Fruit fly (Drosophila melanogaster): ENCODE results near the gene tal-2A.

The tal-2A gene

dm6 chr3R:13779241-13779683 is 33.6 kb upstream of the tal-2A start, which contains the start of the genes CG42375 and CG9288 (continued):
- TF ChIP-seq CG10462 (GFP tag; optimal IDR thresholded peaks at IDR 0.05) (no peak), CG18599 (GFP tag; optimal IDR thresholded peaks at IDR 0.05) (peak; percentile 78), bowl (GFP tag; IDR thresholded peaks at IDR 0.05) (no peak), Mrtf (GFP tag; IDR thresholded peaks at IDR 0.05) (peak; percentile 41; the same call in 1 of the 3 replicates), CG9609 (GFP tag; optimal IDR thresholded peaks at IDR 0.05) (no peak), CG14860 (GFP tag; IDR thresholded peaks at IDR 0.05; ENCODE audit: partially characterized antibody) (no peak), CG6175 (GFP tag; IDR thresholded peaks at IDR 0.05) (no peak), crc (GFP tag; optimal IDR thresholded peaks at IDR 0.05) (no peak), lov (optimal IDR thresholded peaks at IDR 0.05) (no peak), lov (GFP tag; IDR thresholded peaks at IDR 0.05) (no peak), CG11560 (tag; IDR thresholded peaks at IDR 0.05) (no peak), Ptx1 (GFP tag; IDR thresholded peaks at IDR 0.05) (peak; percentile 72), CG5953 (GFP tag; IDR thresholded peaks at IDR 0.05) (no peak), usp (GFP tag; optimal IDR thresholded peaks at IDR 0.05) (no peak), Camta (GFP tag; optimal IDR thresholded peaks at IDR 0.05) (no peak), Dp (GFP tag; optimal IDR thresholded peaks at IDR 0.05) (peak; percentile 27), CG13424 (tag; optimal IDR thresholded peaks at IDR 0.05) (peak; percentile 14), seq (GFP tag; IDR thresholded peaks at IDR 0.05) (no peak), HLH4C (GFP tag; IDR thresholded peaks at IDR 0.05; ENCODE audit: partially characterized antibody) (no peak), Mad (GFP tag; optimal IDR thresholded peaks at IDR 0.05) (no peak), CG12942 (GFP tag; optimal IDR thresholded peaks at IDR 0.05) (no peak), CG9727 (GFP tag; optimal IDR thresholded peaks at IDR 0.05) (peak; percentile 81), CG2120 (GFP tag; optimal IDR thresholded peaks at IDR 0.05) (peak; percentile 55), CG6689 (GFP tag; IDR thresholded peaks at IDR 0.05) (peak; percentile 70), cas (GFP tag; IDR thresholded peaks at IDR 0.05) (no peak), kah (GFP tag; optimal IDR thresholded peaks at IDR 0.05) (peak; percentile 17), CG13894 (tag; optimal IDR thresholded peaks at IDR 0.05) (no peak), CG14965 (GFP tag; optimal IDR thresholded peaks at IDR 0.05; ENCODE audit: borderline replicate concordance) (peak; percentile 8), Dek (tag; optimal IDR thresholded peaks at IDR 0.05) (peak; percentile 18), Nf-YC (tag; optimal IDR thresholded peaks at IDR 0.05) (peak; percentile 30), Gsc (GFP tag; IDR thresholded peaks at IDR 0.05) (no peak), vvl (GFP tag; IDR thresholded peaks at IDR 0.05) (peak; percentile 68), CG10274 (GFP tag; optimal IDR thresholded peaks at IDR 0.05) (no peak), CG34422 (GFP tag; IDR thresholded peaks at IDR 0.05) (peak; percentile 70), CG12744 (GFP tag; optimal IDR thresholded peaks at IDR 0.05) (no peak), CG7839 (tag; optimal IDR thresholded peaks at IDR 0.05) (peak; percentile 85), CG10366 (GFP tag; IDR thresholded peaks at IDR 0.05) (no peak), zfh2 (GFP tag; optimal IDR thresholded peaks at IDR 0.05) (peak; percentile 5), CG2678 (tag; optimal IDR thresholded peaks at IDR 0.05) (peak; percentile 67), fd102C (GFP tag; optimal IDR thresholded peaks at IDR 0.05) (no peak), eyg (GFP tag; optimal IDR thresholded peaks at IDR 0.05) (peak; percentile 46), CG1832 (GFP tag; optimal IDR thresholded peaks at IDR 0.05) (no peak), ATbp (GFP tag; optimal IDR thresholded peaks at IDR 0.05) (peak; percentile 60), CG31365 (tag; optimal IDR thresholded peaks at IDR 0.05) (no peak), sqz (GFP tag; optimal IDR thresholded peaks at IDR 0.05) (no peak), C15 (GFP tag; IDR thresholded peaks at IDR 0.05) (no peak), CG11085 (GFP tag; IDR thresholded peaks at IDR 0.05) (peak; percentile 38; the same call in 1 of the 2 replicates), CG8478 (optimal IDR thresholded peaks at IDR 0.05) (no peak), Hr39 (optimal IDR thresholded peaks at IDR 0.05) (no peak), CoRest (tag; optimal IDR thresholded peaks at IDR 0.05) (no peak), Hr51 (GFP tag; optimal IDR thresholded peaks at IDR 0.05) (no peak), Doc2 (GFP tag; IDR thresholded peaks at IDR 0.05) (no peak)

Measured in whole organism, embryonic.